Fruit fly (Drosophila melanogaster): ENCODE data around the gene Oat.
A peak's percentile ranks its signal among the peaks of the same experiment; 100 is the strongest.

Gene Oat

DNA sequence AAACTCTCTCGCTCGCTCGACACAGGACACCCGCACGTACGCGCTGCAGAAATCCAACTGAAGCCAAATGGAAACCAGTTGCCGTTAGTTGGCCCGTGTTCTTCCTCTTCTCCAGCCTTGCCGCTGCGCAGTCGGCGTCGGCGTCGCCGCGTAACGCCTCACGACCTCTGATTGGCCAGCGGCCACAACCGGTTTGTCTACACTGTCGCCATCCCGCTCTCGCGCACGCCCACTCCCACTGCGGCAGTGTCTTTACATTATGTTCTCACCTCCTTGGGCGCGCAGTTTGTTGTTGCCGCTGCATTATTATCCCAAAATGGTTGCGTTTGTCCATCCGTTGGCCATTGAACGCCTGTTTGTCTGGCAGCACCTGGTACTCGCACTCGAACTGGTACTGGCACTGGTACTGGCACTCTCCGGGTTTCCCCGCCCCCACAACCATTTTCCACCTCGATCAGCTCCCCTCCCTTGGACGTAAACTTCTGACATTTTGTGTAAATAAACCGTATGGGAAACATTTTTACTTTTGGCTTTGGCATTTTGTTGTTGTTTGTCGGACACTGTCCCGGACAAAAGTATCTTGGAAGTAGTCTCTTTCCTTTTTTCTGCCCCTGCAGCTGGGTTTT lies 14.1 kb upstream of the Oat start, which contains the start of gene tey:
Gene tey, minus strand, starts transcription at position 500 of the 626 bp plus-strand sequence.
- TF ChIP-seq ey (GFP tag; optimal IDR thresholded peaks at IDR 0.05): no peak
- no peak for TF ChIP-seq foxo (GFP tag; optimal IDR thresholded peaks at IDR 0.05)
- no peak for TF ChIP-seq OdsH (GFP tag; optimal IDR thresholded peaks at IDR 0.05)
- no peak for TF ChIP-seq Abd-B (GFP tag; optimal IDR thresholded peaks at IDR 0.05)
- no peak for TF ChIP-seq sage (GFP tag; optimal IDR thresholded peaks at IDR 0.05)
- no peak for TF ChIP-seq brk (GFP tag; optimal IDR thresholded peaks at IDR 0.05)
- TF ChIP-seq Vsx2 (GFP tag; optimal IDR thresholded peaks at IDR 0.05; ENCODE audit: partially characterized antibody): peak; percentile 29
- no peak for TF ChIP-seq CG9705 (GFP tag; optimal IDR thresholded peaks at IDR 0.05)
- peak; percentile 62 for TF ChIP-seq Dif (GFP tag; optimal IDR thresholded peaks at IDR 0.05; ENCODE audit: partially characterized antibody)

DNA sequence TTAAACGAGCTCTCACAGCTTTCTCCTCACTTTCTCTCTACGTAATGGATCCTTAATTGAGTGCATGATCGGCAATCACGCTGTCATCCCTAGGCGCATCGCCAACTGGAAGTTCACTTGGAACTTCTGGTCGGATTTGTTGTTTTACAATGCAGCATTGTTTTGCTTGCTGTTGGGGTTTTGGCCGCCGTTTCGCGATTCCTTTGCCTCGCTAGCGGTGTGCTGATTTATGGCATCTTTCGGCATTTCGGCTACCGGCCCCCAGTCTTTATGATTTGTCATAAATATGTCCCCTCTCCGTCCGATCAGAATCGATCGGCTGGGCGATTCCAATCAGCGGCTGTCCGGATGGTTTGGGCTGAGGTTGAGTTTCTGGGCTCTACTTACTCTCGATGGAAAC lies 13.2 kb upstream of the Oat start:
- TF ChIP-seq sage (GFP tag; optimal IDR thresholded peaks at IDR 0.05): no peak
- TF ChIP-seq fru (GFP tag; optimal IDR thresholded peaks at IDR 0.05): no peak
- TF ChIP-seq psq (GFP tag; optimal IDR thresholded peaks at IDR 0.05): no peak
- no peak for TF ChIP-seq OdsH (GFP tag; optimal IDR thresholded peaks at IDR 0.05)
- no peak for TF ChIP-seq pan (optimal IDR thresholded peaks at IDR 0.05)
- TF ChIP-seq HLH106 (tag; optimal IDR thresholded peaks at IDR 0.05): no peak
- TF ChIP-seq N (GFP tag; optimal IDR thresholded peaks at IDR 0.05): no peak
- no peak for TF ChIP-seq woc (GFP tag; optimal IDR thresholded peaks at IDR 0.05)
- no peak for TF ChIP-seq Jra (GFP tag; optimal IDR thresholded peaks at IDR 0.05)
- no peak for TF ChIP-seq Dif (GFP tag; optimal IDR thresholded peaks at IDR 0.05; ENCODE audit: partially characterized antibody)
- TF ChIP-seq brk (GFP tag; optimal IDR thresholded peaks at IDR 0.05): no peak
- no peak for TF ChIP-seq CrebA (GFP tag; optimal IDR thresholded peaks at IDR 0.05; ENCODE audit: borderline replicate concordance)
- TF ChIP-seq lola (GFP tag; optimal IDR thresholded peaks at IDR 0.05): no peak
- TF ChIP-seq CG9705 (GFP tag; optimal IDR thresholded peaks at IDR 0.05): no peak
- no peak for TF ChIP-seq foxo (GFP tag; optimal IDR thresholded peaks at IDR 0.05)
- no peak for TF ChIP-seq GATAd (GFP tag; optimal IDR thresholded peaks at IDR 0.05)
- TF ChIP-seq CG32264 (GFP tag; optimal IDR thresholded peaks at IDR 0.05): no peak
- no peak for TF ChIP-seq usp (GFP tag; optimal IDR thresholded peaks at IDR 0.05)
- TF ChIP-seq sv (GFP tag; optimal IDR thresholded peaks at IDR 0.05): no peak

DNA sequence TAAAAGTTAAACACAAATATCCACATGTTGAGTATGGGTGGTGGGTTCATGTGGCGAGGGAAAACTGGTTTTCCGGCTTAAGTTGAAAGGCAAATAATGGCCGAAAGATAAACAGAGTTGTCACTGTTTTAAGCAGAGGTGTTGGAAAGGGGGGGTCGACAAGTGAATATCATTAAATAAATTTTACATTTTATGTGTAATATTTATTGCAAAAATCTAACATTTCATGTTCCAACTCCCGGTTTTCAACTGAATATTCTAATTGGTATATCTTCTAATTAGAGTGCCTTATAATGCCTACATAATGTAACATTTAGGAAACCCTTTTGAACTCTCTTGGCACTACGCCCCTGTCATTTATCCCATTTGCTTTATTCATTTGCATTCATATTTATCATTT lies 6.3 kb upstream of the Oat start:
- TF ChIP-seq N (GFP tag; optimal IDR thresholded peaks at IDR 0.05) (no peak), jim (GFP tag; optimal IDR thresholded peaks at IDR 0.05) (no peak), Rel (GFP tag; optimal IDR thresholded peaks at IDR 0.05) (no peak), Rel (tag; optimal IDR thresholded peaks at IDR 0.05) (no peak), Dfd (GFP tag; optimal IDR thresholded peaks at IDR 0.05) (no peak), sv (GFP tag; optimal IDR thresholded peaks at IDR 0.05) (no peak), foxo (GFP tag; optimal IDR thresholded peaks at IDR 0.05) (no peak), woc (GFP tag; optimal IDR thresholded peaks at IDR 0.05) (no peak), CG9705 (GFP tag; optimal IDR thresholded peaks at IDR 0.05) (no peak), h (GFP tag; optimal IDR thresholded peaks at IDR 0.05) (no peak), Jra (GFP tag; optimal IDR thresholded peaks at IDR 0.05) (no peak), HLH106 (tag; optimal IDR thresholded peaks at IDR 0.05) (no peak), Mio (GFP tag; optimal IDR thresholded peaks at IDR 0.05) (no peak), Abd-B (GFP tag; optimal IDR thresholded peaks at IDR 0.05) (no peak), CrebA (GFP tag; optimal IDR thresholded peaks at IDR 0.05; ENCODE audit: borderline replicate concordance) (no peak), Vsx2 (GFP tag; optimal IDR thresholded peaks at IDR 0.05; ENCODE audit: partially characterized antibody) (no peak), OdsH (GFP tag; optimal IDR thresholded peaks at IDR 0.05) (no peak), Hr83 (GFP tag; optimal IDR thresholded peaks at IDR 0.05; ENCODE audit: poor library complexity, severe bottlenecking) (no peak)

DNA sequence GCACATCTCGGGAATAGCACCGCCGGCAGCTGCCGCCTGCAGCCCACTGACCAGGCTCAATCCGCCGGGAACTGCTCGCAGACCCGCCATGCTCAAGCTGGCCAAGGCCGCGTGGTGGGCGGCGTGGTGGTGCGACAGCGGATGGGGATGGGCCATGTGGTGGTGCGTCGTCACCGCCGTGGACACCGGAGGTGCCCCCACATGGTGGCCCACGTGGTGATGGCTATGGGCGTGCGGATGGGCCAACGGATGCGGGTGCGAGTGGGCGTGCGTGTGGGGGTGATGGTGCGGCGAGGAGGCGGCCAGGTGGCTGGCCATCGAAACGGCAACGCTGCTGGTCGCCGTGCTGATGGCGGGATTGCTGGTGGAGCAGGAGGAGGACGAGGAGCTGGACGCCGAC lies 3.8 kb upstream of the Oat start:
- TF ChIP-seq CrebA (GFP tag; optimal IDR thresholded peaks at IDR 0.05; ENCODE audit: borderline replicate concordance) (no peak), brk (GFP tag; optimal IDR thresholded peaks at IDR 0.05) (no peak), sage (GFP tag; optimal IDR thresholded peaks at IDR 0.05) (no peak), br (GFP tag; optimal IDR thresholded peaks at IDR 0.05) (no peak), Myc (optimal IDR thresholded peaks at IDR 0.05) (no peak), CG32264 (GFP tag; optimal IDR thresholded peaks at IDR 0.05) (no peak), Hr83 (GFP tag; optimal IDR thresholded peaks at IDR 0.05; ENCODE audit: poor library complexity, severe bottlenecking) (no peak)

DNA sequence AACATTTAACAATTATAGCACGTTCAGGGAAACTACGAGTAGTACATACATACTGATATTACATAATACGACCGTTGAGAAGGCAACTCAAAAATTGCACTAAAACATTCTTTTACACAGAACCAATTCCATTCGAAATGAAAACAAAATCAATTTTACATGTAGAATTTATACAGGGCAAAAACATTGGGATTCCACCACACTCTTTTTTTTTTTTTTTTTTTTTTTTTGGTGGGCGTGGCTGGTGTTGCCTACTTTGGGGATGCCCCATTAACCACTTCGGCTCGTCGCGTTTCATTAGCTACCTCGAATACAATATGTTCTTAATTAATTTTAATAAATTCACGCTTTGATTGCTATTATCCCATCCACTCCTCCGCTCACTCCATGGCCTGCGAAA lies 937 bp upstream of the Oat start:
- no peak for TF ChIP-seq Dif (GFP tag; optimal IDR thresholded peaks at IDR 0.05; ENCODE audit: partially characterized antibody)
- TF ChIP-seq dsf (GFP tag; optimal IDR thresholded peaks at IDR 0.05; ENCODE audit: borderline replicate concordance): no peak
- peak; percentile 66 for TF ChIP-seq Sp1 (GFP tag; optimal IDR thresholded peaks at IDR 0.05)
